Worm (Caenorhabditis elegans): ENCODE measurements around the gene C50D2.7.

ce11 chrII:61013-61412 lies 34.1 kb downstream of the C50D2.7 start, which contains the start of gene C23H3.2:
- no peak for TF ChIP-seq him-1 (tag; optimal IDR thresholded peaks at IDR 0.05)
- TF ChIP-seq W03F9.2 (tag; optimal IDR thresholded peaks at IDR 0.05), result no peak

Data from whole organism, L4/young adult.